Worm (Caenorhabditis elegans) whole organism, L4 larva: Measurements from ENCODE around the gene tbx-2.

Experiments
- F37D6.2 ChIP-seq: sonication (generic microtip); optimal IDR thresholded peaks from 2 replicates; lab custom pipeline; 2016; ENCODE audit warnings: mild to moderate bottlenecking, missing genetic modification characterization, missing compliant biosample characterization
- lin-13 ChIP-seq: fragments of 150-350 bp; optimal IDR thresholded peaks from 2 replicates; lab custom pipeline; 2014; ENCODE audit warnings: missing biosample characterization, missing genetic modification reagents, missing genetic modification characterization
- lir-3 ChIP-seq: sonication (generic microtip); optimal IDR thresholded peaks from 2 replicates; lab custom pipeline; 2016; ENCODE audit warnings: mild to moderate bottlenecking, missing genetic modification characterization, missing compliant biosample characterization
- lsy-2 ChIP-seq, 2 experiments: fragments of 150-350 bp in 1 of 2; sonication (generic microtip) in 1 of 2; optimal IDR thresholded peaks; 2 replicates each; lab custom pipeline; 2014 to 2017; ENCODE audit warnings: missing biosample characterization in 2 of 2, missing genetic modification characterization in 2 of 2
- nhr-76 ChIP-seq: fragments of 150-350 bp; optimal IDR thresholded peaks from 2 replicates; lab custom pipeline; 2014; ENCODE audit warnings: missing biosample characterization, missing genetic modification characterization

DNA sequence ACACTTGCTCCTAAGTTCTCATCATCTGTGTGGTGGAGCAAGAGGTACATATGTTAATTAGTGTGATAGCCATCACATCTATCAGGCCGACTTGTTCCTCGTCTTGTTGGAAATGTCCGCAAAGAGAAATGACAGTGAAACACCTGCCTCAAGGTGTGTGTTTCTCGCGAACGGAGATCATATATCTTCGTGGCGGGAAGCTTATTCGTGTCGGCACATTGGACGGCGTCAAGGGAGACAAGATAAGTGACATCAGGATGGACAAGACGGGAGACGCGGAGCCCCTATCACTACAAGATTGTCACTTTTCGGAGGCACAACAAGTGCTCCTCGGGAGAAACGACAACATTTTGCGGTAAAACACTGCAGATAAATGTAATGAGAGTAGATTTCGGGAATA, 3.7 kb upstream of the tbx-2 start:
- TF ChIP-seq nhr-76 (tag; lab: Kevin White, UChicago) (no peak), lin-13 (no peak), lsy-2 (tag; optimal IDR thresholded peaks at IDR 0.05; lab: Kevin White, UChicago) (no peak), F37D6.2 (tag; lab: Kevin White, UChicago) (no peak), lir-3 (tag; lab: Kevin White, UChicago) (no peak)
